Fruit fly (Drosophila melanogaster) whole organism, embryonic: ENCODE measurements around the gene Nup43.

ENCODE experiments used
- Asciz ChIP-seq: fragments of 200-800 bp; sonication (Bioruptor generic); optimal IDR thresholded peaks from 2 replicates; lab custom pipeline; 2017; ENCODE audit warnings: missing biosample characterization, mild to moderate bottlenecking, missing genetic modification characterization, missing genetic modification reagents
- Atf-2 ChIP-seq: fragments of 200-800 bp; sonication (Bioruptor generic); optimal IDR thresholded peaks from 2 replicates; lab custom pipeline; 2016; ENCODE audit warnings: missing biosample characterization, missing genetic modification characterization
- Atf6 ChIP-seq: fragments of 200-800 bp; sonication (Bioruptor generic); IDR thresholded peaks from 2 replicates; pipeline ENCODE4 v1.3.6; 2022; ENCODE audit warnings: missing biosample characterization, missing genetic modification characterization
- CG10654 ChIP-seq: fragments of 200-800 bp; sonication (Bioruptor generic); optimal IDR thresholded peaks from 2 replicates; lab custom pipeline; 2016; ENCODE audit warnings: missing biosample characterization, missing genetic modification characterization
- CG11695 ChIP-seq: fragments of 200-800 bp; sonication (Bioruptor generic); IDR thresholded peaks from 3 replicates; pipeline ENCODE4 v1.3.6; 2022; ENCODE audit warnings: missing biosample characterization, missing genetic modification characterization
- CG12219 ChIP-seq: fragments of 200-800 bp; sonication (Bioruptor generic); optimal IDR thresholded peaks from 3 replicates; lab custom pipeline; 2018; ENCODE audit warnings: missing biosample characterization, mild to moderate bottlenecking, missing genetic modification characterization
- CG12942 ChIP-seq: fragments of 200-800 bp; sonication (Bioruptor generic); optimal IDR thresholded peaks from 3 replicates; lab custom pipeline; 2016; ENCODE audit warnings: missing biosample characterization, missing genetic modification characterization
- CG13624 ChIP-seq: fragments of 200-800 bp; sonication (Bioruptor generic); optimal IDR thresholded peaks from 2 replicates; lab custom pipeline; 2016; ENCODE audit warnings: missing biosample characterization, missing genetic modification characterization
- CG15479 ChIP-seq: fragments of 200-800 bp; sonication (Bioruptor generic); optimal IDR thresholded peaks from 3 replicates; lab custom pipeline; 2019; ENCODE audit warnings: missing biosample characterization, mild to moderate bottlenecking, missing genetic modification characterization, moderate library complexity
- CG15514 ChIP-seq: fragments of 200-800 bp; sonication (Bioruptor generic); optimal IDR thresholded peaks from 3 replicates; lab custom pipeline; 2017; ENCODE audit warnings: missing biosample characterization, missing genetic modification characterization, mild to moderate bottlenecking, moderate library complexity, missing genetic modification reagents
- CG16779 ChIP-seq: fragments of 200-800 bp; sonication (Bioruptor generic); IDR thresholded peaks from 2 replicates; pipeline ENCODE4 v1.3.6; 2022; ENCODE audit warnings: missing biosample characterization, missing genetic modification characterization
- CG2120 ChIP-seq: fragments of 200-800 bp; sonication (Bioruptor generic); optimal IDR thresholded peaks from 3 replicates; lab custom pipeline; 2016; ENCODE audit warnings: missing biosample characterization, missing genetic modification characterization
- CG2202 ChIP-seq: fragments of 200-800 bp; sonication (Bioruptor generic); optimal IDR thresholded peaks from 2 replicates; lab custom pipeline; 2018; ENCODE audit warnings: missing biosample characterization, mild to moderate bottlenecking, missing genetic modification characterization
- CG2875 ChIP-seq: fragments of 200-800 bp; sonication (Bioruptor generic); optimal IDR thresholded peaks from 2 replicates; lab custom pipeline; 2017; ENCODE audit warnings: missing biosample characterization, mild to moderate bottlenecking, missing genetic modification characterization, missing genetic modification reagents
- CG31441 ChIP-seq: fragments of 200-800 bp; sonication (Bioruptor generic); IDR thresholded peaks from 2 replicates; pipeline ENCODE4 v1.3.6; 2022; ENCODE audit warnings: missing biosample characterization, missing genetic modification characterization
- CG34224 ChIP-seq: fragments of 200-800 bp; sonication (Bioruptor generic); IDR thresholded peaks from 3 replicates; pipeline ENCODE4 v1.3.6; 2022; ENCODE audit warnings: missing biosample characterization, missing genetic modification characterization; ENCODE audit not compliant: partially characterized antibody
- CG4328 ChIP-seq: fragments of 200-800 bp; sonication (Bioruptor generic); optimal IDR thresholded peaks from 3 replicates; lab custom pipeline; 2017; ENCODE audit warnings: missing biosample characterization, missing genetic modification reagents, missing genetic modification characterization
- CG4617 ChIP-seq: fragments of 200-800 bp; sonication (Bioruptor generic); optimal IDR thresholded peaks from 3 replicates; lab custom pipeline; 2016; ENCODE audit warnings: missing biosample characterization, missing genetic modification characterization, borderline replicate concordance
- CG5180 ChIP-seq: fragments of 200-800 bp; sonication (Bioruptor generic); optimal IDR thresholded peaks from 3 replicates; lab custom pipeline; 2017; ENCODE audit warnings: missing biosample characterization, missing genetic modification characterization, mild to moderate bottlenecking, moderate library complexity, missing genetic modification reagents
- CG8388 ChIP-seq: fragments of 200-800 bp; sonication (Bioruptor generic); optimal IDR thresholded peaks from 2 replicates; lab custom pipeline; 2019; ENCODE audit warnings: missing biosample characterization, mild to moderate bottlenecking, missing genetic modification characterization, moderate library complexity
- CG9797 ChIP-seq: fragments of 200-800 bp; sonication (Bioruptor generic); optimal IDR thresholded peaks from 3 replicates; lab custom pipeline; 2018; ENCODE audit warnings: missing biosample characterization, mild to moderate bottlenecking, missing genetic modification characterization
- Camta ChIP-seq: fragments of 200-800 bp; sonication (Bioruptor generic); optimal IDR thresholded peaks from 2 replicates; lab custom pipeline; 2016; ENCODE audit warnings: missing biosample characterization, missing genetic modification characterization
- D19A ChIP-seq: fragments of 200-800 bp; optimal IDR thresholded peaks from 3 replicates; lab custom pipeline; 2019; ENCODE audit warnings: missing biosample characterization, mild to moderate bottlenecking, missing genetic modification characterization, moderate library complexity
- Dbx ChIP-seq: fragments of 200-800 bp; sonication (Bioruptor generic); IDR thresholded peaks from 3 replicates; pipeline ENCODE4 v1.3.6; 2022; ENCODE audit warnings: missing biosample characterization, missing genetic modification characterization
- Dfd ChIP-seq, 2 experiments: fragments of >200 bp; optimal IDR thresholded peaks; 2 replicates each; lab custom pipeline; 2017; ENCODE audit warnings: missing biosample characterization in 2 of 2, missing genetic modification characterization in 2 of 2
- Dref ChIP-seq: fragments of 200-800 bp; sonication (Bioruptor generic); IDR thresholded peaks from 2 replicates; pipeline ENCODE4 v1.3.6; 2022; ENCODE audit warnings: missing biosample characterization, missing genetic modification characterization
- Mad ChIP-seq: fragments of 200-800 bp; sonication (Bioruptor generic); optimal IDR thresholded peaks from 2 replicates; lab custom pipeline; 2016; ENCODE audit warnings: missing biosample characterization, missing genetic modification characterization
- Poxn ChIP-seq: fragments of 200-800 bp; sonication (Bioruptor generic); IDR thresholded peaks from 2 replicates; pipeline ENCODE4 v1.3.6; 2022; ENCODE audit warnings: missing biosample characterization, missing genetic modification characterization
- Sox102F ChIP-seq: fragments of 200-800 bp; sonication (Bioruptor generic); optimal IDR thresholded peaks from 2 replicates; lab custom pipeline; 2018; ENCODE audit warnings: missing biosample characterization, mild to moderate bottlenecking, missing genetic modification characterization, moderate library complexity
- al ChIP-seq: fragments of 200-800 bp; sonication (Bioruptor generic); IDR thresholded peaks from 2 replicates; pipeline ENCODE4 v1.3.6; 2022; ENCODE audit warnings: missing biosample characterization, missing genetic modification characterization
- amos ChIP-seq: fragments of 200-800 bp; sonication (Bioruptor generic); IDR thresholded peaks from 2 replicates; pipeline ENCODE4 v1.3.6; 2022; ENCODE audit warnings: missing biosample characterization, missing genetic modification characterization; ENCODE audit not compliant: partially characterized antibody
- cato ChIP-seq: fragments of 200-800 bp; sonication (Bioruptor generic); optimal IDR thresholded peaks from 2 replicates; lab custom pipeline; 2016; ENCODE audit warnings: missing biosample characterization, missing genetic modification characterization, borderline replicate concordance
- cg ChIP-seq: fragments of 200-800 bp; sonication (Bioruptor generic); optimal IDR thresholded peaks from 3 replicates; lab custom pipeline; 2019; ENCODE audit warnings: missing biosample characterization, mild to moderate bottlenecking, missing genetic modification characterization, moderate library complexity
- chif ChIP-seq, 2 experiments: fragments of 200-800 bp; sonication (Bioruptor generic); optimal IDR thresholded peaks; 3 replicates each; lab custom pipeline; 2016; ENCODE audit warnings: missing biosample characterization in 2 of 2, missing genetic modification characterization in 2 of 2
- chinmo ChIP-seq: fragments of 200-800 bp; sonication (Bioruptor generic); IDR thresholded peaks from 4 replicates; pipeline ENCODE4 v1.3.6; 2022; ENCODE audit warnings: missing biosample characterization, missing genetic modification characterization; ENCODE audit not compliant: partially characterized antibody
- dm ChIP-seq: fragments of 200-800 bp; sonication (Bioruptor generic); optimal IDR thresholded peaks from 3 replicates; lab custom pipeline; 2016; ENCODE audit warnings: missing biosample characterization, missing genetic modification characterization
- dpn ChIP-seq, 2 experiments: fragments of 200-800 bp; sonication (Bioruptor generic); optimal IDR thresholded peaks; 3 replicates each; lab custom pipeline; 2016; ENCODE audit warnings: missing biosample characterization in 2 of 2, missing genetic modification characterization in 2 of 2
- ems ChIP-seq: fragments of 200-800 bp; sonication (Bioruptor generic); optimal IDR thresholded peaks from 3 replicates; lab custom pipeline; 2016; ENCODE audit warnings: missing biosample characterization, missing genetic modification characterization
- ewg ChIP-seq: fragments of 200-800 bp; sonication (Bioruptor generic); optimal IDR thresholded peaks from 3 replicates; lab custom pipeline; 2017; ENCODE audit warnings: mild to moderate bottlenecking, missing biosample characterization, missing genetic modification reagents, missing genetic modification characterization
- fru ChIP-seq: fragments of >200 bp; optimal IDR thresholded peaks from 2 replicates; lab custom pipeline; 2017
- hb ChIP-seq: fragments of 200-800 bp; sonication (Bioruptor generic); IDR thresholded peaks from 3 replicates; pipeline ENCODE4 v1.3.6; 2022; ENCODE audit warnings: missing biosample characterization, missing genetic modification characterization; ENCODE audit not compliant: partially characterized antibody
- ind ChIP-seq: fragments of 200-800 bp; sonication (Bioruptor generic); optimal IDR thresholded peaks from 3 replicates; lab custom pipeline; 2016; ENCODE audit warnings: missing biosample characterization, missing genetic modification characterization
- maf-S ChIP-seq: fragments of 200-800 bp; sonication (Bioruptor generic); optimal IDR thresholded peaks from 2 replicates; lab custom pipeline; 2016; ENCODE audit warnings: missing biosample characterization, missing genetic modification characterization
- peb ChIP-seq: fragments of 200-800 bp; sonication (Bioruptor generic); IDR thresholded peaks from 2 replicates; pipeline ENCODE4 v1.3.6; 2022; ENCODE audit warnings: missing biosample characterization, missing genetic modification characterization
- sens-2 ChIP-seq: fragments of 200-800 bp; sonication (Bioruptor generic); IDR thresholded peaks from 2 replicates; pipeline ENCODE4 v1.3.6; 2022; ENCODE audit warnings: missing biosample characterization, missing genetic modification characterization
- shn ChIP-seq: fragments of 200-800 bp; sonication (Bioruptor generic); optimal IDR thresholded peaks from 3 replicates; lab custom pipeline; 2016; ENCODE audit warnings: missing biosample characterization, missing genetic modification characterization
- stwl ChIP-seq: fragments of 200-800 bp; sonication (Bioruptor generic); optimal IDR thresholded peaks from 3 replicates; lab custom pipeline; 2018; ENCODE audit warnings: missing biosample characterization, mild to moderate bottlenecking, missing genetic modification characterization, moderate library complexity
- sug ChIP-seq: fragments of 200-800 bp; optimal IDR thresholded peaks from 2 replicates; lab custom pipeline; 2019; ENCODE audit warnings: missing biosample characterization, mild to moderate bottlenecking, missing genetic modification characterization, moderate library complexity

Nup43 gene

dm6 chr3R:18412279-18413214, 46.1 kb downstream of the Nup43 start, which contains the start of gene CG31122 (continued):
- TF ChIP-seq CG15514, result peak; percentile 67
- TF ChIP-seq CG15479, result peak; percentile 91
- TF ChIP-seq CG34224 (GFP tag; lab: Robert Waterston, UW), result peak; percentile 95
- peak; percentile 99 for TF ChIP-seq cg (GFP tag; lab: Kevin White, UChicago)
- TF ChIP-seq CG31441, result peak; percentile 36; the same call in 1 of the 2 replicates
- TF ChIP-seq Dfd (GFP tag; optimal IDR thresholded peaks at IDR 0.05; lab: Kevin White, UChicago), result no peak
- TF ChIP-seq Sox102F (GFP tag; lab: Kevin White, UChicago), result no peak
- peak; percentile 99 for TF ChIP-seq stwl (tag; lab: Kevin White, UChicago)
- TF ChIP-seq ewg (GFP tag; lab: Kevin White, UChicago), result peak; percentile 40
- TF ChIP-seq CG8388 (GFP tag; lab: Kevin White, UChicago), result peak; percentile 19
- peak; percentile 49 to 62 for TF ChIP-seq dpn (GFP tag; optimal IDR thresholded peaks at IDR 0.05; lab: Kevin White, UChicago)
- peak; percentile 91 for TF ChIP-seq CG9797 (GFP tag; lab: Kevin White, UChicago)
- TF ChIP-seq Dref (GFP tag; lab: Robert Waterston, UW), result peak; percentile 75
- TF ChIP-seq dm (GFP tag; lab: Kevin White, UChicago), result peak; percentile 14
- peak; percentile 51; the same call in 1 of the 2 replicates for TF ChIP-seq Atf6
- TF ChIP-seq peb (GFP tag; lab: Robert Waterston, UW), result no peak
- peak; percentile 32 for TF ChIP-seq maf-S (GFP tag; lab: Kevin White, UChicago)
- TF ChIP-seq sens-2 (GFP tag; lab: Robert Waterston, UW), result 0 out of 2 replicates have a peak, but pooled peaks have one; percentile 12
- peak; percentile 36 for TF ChIP-seq CG4617 (GFP tag; lab: Kevin White, UChicago)
- peak; percentile 96 for TF ChIP-seq hb (GFP tag; lab: Robert Waterston, UW)
- TF ChIP-seq al, result peak; percentile 50; the same call in 1 of the 2 replicates
- TF ChIP-seq CG2202 (tag; lab: Kevin White, UChicago), result no peak
- no peak for TF ChIP-seq CG2875
- TF ChIP-seq CG16779, result no peak
- TF ChIP-seq CG5180, result no peak
- no peak for TF ChIP-seq CG4328 (GFP tag; lab: Kevin White, UChicago)
- TF ChIP-seq CG11695, result peak; percentile 55; the same call in 1 of the 3 replicates
- TF ChIP-seq CG13624, result peak; percentile 54
- TF ChIP-seq cato (GFP tag; lab: Kevin White, UChicago), result no peak
- TF ChIP-seq ind (GFP tag; lab: Kevin White, UChicago), result peak; percentile 3
- peak; percentile 68 for TF ChIP-seq CG2120
- peak; percentile 66 for TF ChIP-seq ems
- TF ChIP-seq sug (tag; lab: Kevin White, UChicago), result peak; percentile 79
- peak; percentile 35 for TF ChIP-seq CG12942 (GFP tag; lab: Kevin White, UChicago)
- TF ChIP-seq fru (lab: Kevin White, UChicago), result no peak
- peak; percentile 4 for TF ChIP-seq Atf-2
- TF ChIP-seq chif (GFP tag; optimal IDR thresholded peaks at IDR 0.05; lab: Kevin White, UChicago), result peak in 1 of 2 experiments; percentile 42
- TF ChIP-seq Poxn, result no peak
- TF ChIP-seq CG10654 (GFP tag; lab: Kevin White, UChicago), result peak; percentile 3
- TF ChIP-seq Asciz (GFP tag; lab: Kevin White, UChicago), result no peak
- TF ChIP-seq Mad (GFP tag; lab: Kevin White, UChicago), result peak; percentile 46
- no peak for TF ChIP-seq CG12219 (GFP tag; lab: Kevin White, UChicago)
- TF ChIP-seq D19A, result peak; percentile 96
- TF ChIP-seq shn (GFP tag; lab: Kevin White, UChicago), result peak; percentile 33
- TF ChIP-seq Dbx (GFP tag; lab: Robert Waterston, UW), result no peak
- peak; percentile 90 for TF ChIP-seq amos (GFP tag; lab: Robert Waterston, UW)
- TF ChIP-seq chinmo (GFP tag; lab: Robert Waterston, UW), result peak; percentile 97
- TF ChIP-seq Camta (GFP tag; lab: Kevin White, UChicago), result peak; percentile 11
